Worm (Caenorhabditis elegans) whole organism, L1 larva: ENCODE data around the gene irld-50.
A peak's percentile ranks its signal among the peaks of the same experiment; 100 is the strongest.

Experiments
- C04F5.9 ChIP-seq: sonication (generic microtip); optimal IDR thresholded peaks from 2 replicates; lab custom pipeline; 2016; ENCODE audit warnings: missing genetic modification characterization, missing compliant biosample characterization
- Y116A8C.19 ChIP-seq: sonication (generic microtip); optimal IDR thresholded peaks from 2 replicates; lab custom pipeline; 2016; ENCODE audit warnings: missing compliant biosample characterization, missing genetic modification characterization, borderline replicate concordance
- alr-1 ChIP-seq: fragments of 200-800 bp; sonication (Bioruptor generic); optimal IDR thresholded peaks from 2 replicates; lab custom pipeline; 2018; ENCODE audit warnings: borderline replicate concordance, mild to moderate bottlenecking, missing genetic modification characterization, missing compliant biosample characterization
- ama-1 ChIP-seq: fragments of 150-350 bp; optimal IDR thresholded peaks from 2 replicates; lab custom pipeline; 2014
- ceh-63 ChIP-seq: fragments of 200-800 bp; sonication (Bioruptor generic); optimal IDR thresholded peaks from 2 replicates; lab custom pipeline; 2018; ENCODE audit warnings: mild to moderate bottlenecking, missing genetic modification characterization, missing compliant biosample characterization
- ceh-8 ChIP-seq: fragments of 200-800 bp; sonication (Bioruptor generic); optimal IDR thresholded peaks from 2 replicates; lab custom pipeline; 2018; ENCODE audit warnings: mild to moderate bottlenecking, missing genetic modification characterization, moderate library complexity, missing compliant biosample characterization
- ceh-82 ChIP-seq, 3 experiments: fragments of 150-350 bp in 1 of 3; sonication (generic microtip) in 2 of 3; optimal IDR thresholded peaks; 2 replicates each; lab custom pipeline; 2014 to 2017; ENCODE audit warnings: missing biosample characterization in 3 of 3, missing genetic modification characterization in 3 of 3
- ceh-90 ChIP-seq: sonication (generic microtip); optimal IDR thresholded peaks from 2 replicates; lab custom pipeline; 2016; ENCODE audit warnings: missing genetic modification characterization, missing compliant biosample characterization
- dpl-1 ChIP-seq, 3 experiments: fragments of 150-350 bp in 2 of 3; sonication (generic microtip) in 1 of 3; optimal IDR thresholded peaks; 2 replicates each; lab custom pipeline; 2014 to 2017; ENCODE audit warnings: missing biosample characterization in 3 of 3, missing genetic modification characterization in 3 of 3, missing genetic modification reagents in 3 of 3
- efl-1 ChIP-seq, 4 experiments: fragments of 150-350 bp; optimal IDR thresholded peaks in 3 of 4; peaks in 1 of 4; 1 replicate in 1 of 4; 2 replicates in 3 of 4; lab custom pipeline; 2014; ENCODE audit warnings: missing biosample characterization in 2 of 4, missing genetic modification characterization in 2 of 4, missing genetic modification reagents in 2 of 4
- egl-13 ChIP-seq: sonication (generic microtip); optimal IDR thresholded peaks from 2 replicates; lab custom pipeline; 2016; ENCODE audit warnings: missing genotype, missing genetic modification reagents, missing genetic modification characterization, missing compliant biosample characterization
- elt-3 ChIP-seq, 6 experiments: fragments of 150-350 bp in 1 of 6; sonication (generic microtip); optimal IDR thresholded peaks; 2 replicates each; lab custom pipeline; 2017 to 2018; ENCODE audit warnings: missing biosample characterization in 6 of 6, missing genetic modification characterization in 6 of 6, inconsistent platforms in 1 of 6
- ets-5 ChIP-seq: fragments of 200-800 bp; sonication (Bioruptor generic); IDR thresholded peaks from 2 replicates; pipeline ENCODE4 v1.3.6; 2022; ENCODE audit warnings: missing genetic modification characterization, missing compliant biosample characterization
- fos-1 ChIP-seq: fragments of 150-350 bp; optimal IDR thresholded peaks from 2 replicates; lab custom pipeline; 2014; ENCODE audit warnings: missing biosample characterization, missing genetic modification characterization
- hlh-17 ChIP-seq: fragments of 200-800 bp; sonication (Bioruptor generic); optimal IDR thresholded peaks from 2 replicates; lab custom pipeline; 2018; ENCODE audit warnings: missing genetic modification characterization, mild to moderate bottlenecking, missing compliant biosample characterization, moderate library complexity, borderline replicate concordance
- hpl-2 ChIP-seq: fragments of 150-350 bp; optimal IDR thresholded peaks from 2 replicates; lab custom pipeline; 2014; ENCODE audit warnings: missing biosample characterization, missing genetic modification reagents, missing genetic modification characterization
- irx-1 ChIP-seq: sonication (generic microtip); optimal IDR thresholded peaks from 2 replicates; lab custom pipeline; 2016; ENCODE audit warnings: missing genetic modification characterization, missing compliant biosample characterization
- isw-1 ChIP-seq: fragments of 200-800 bp; sonication (Bioruptor generic); IDR thresholded peaks from 2 replicates; pipeline ENCODE4 v1.3.6; 2022; ENCODE audit warnings: missing genetic modification characterization, missing compliant biosample characterization
- lin-14 ChIP-seq: fragments of 200-800 bp; sonication (Bioruptor generic); optimal IDR thresholded peaks from 2 replicates; lab custom pipeline; 2018; ENCODE audit warnings: mild to moderate bottlenecking, missing genetic modification characterization, moderate library complexity, missing compliant biosample characterization
- lin-15B ChIP-seq: fragments of 150-350 bp; sonication (generic microtip); optimal IDR thresholded peaks from 3 replicates; lab custom pipeline; 2014; ENCODE audit warnings: missing biosample characterization, missing genetic modification characterization
- lin-35 ChIP-seq, 2 experiments: fragments of 150-350 bp; optimal IDR thresholded peaks; 2 replicates each; lab custom pipeline; 2014; ENCODE audit warnings: missing biosample characterization in 2 of 2, missing genetic modification characterization in 2 of 2, missing genetic modification reagents in 2 of 2
- lir-3 ChIP-seq: sonication (generic microtip); optimal IDR thresholded peaks from 2 replicates; lab custom pipeline; 2016; ENCODE audit warnings: mild to moderate bottlenecking, missing genetic modification characterization, moderate library complexity, missing compliant biosample characterization; ENCODE audit not compliant: poor library complexity
- lsy-2 ChIP-seq, 2 experiments: fragments of 150-350 bp; optimal IDR thresholded peaks; 2 replicates each; lab custom pipeline; 2014; ENCODE audit warnings: missing biosample characterization in 2 of 2, missing genetic modification characterization in 2 of 2
- mab-9 ChIP-seq: fragments of 200-800 bp; sonication (Bioruptor generic); IDR thresholded peaks from 2 replicates; pipeline ENCODE4 v1.3.6; 2022; ENCODE audit warnings: missing genetic modification reagents, missing genetic modification characterization, missing compliant biosample characterization
- mdl-1 ChIP-seq, 2 experiments: fragments of 150-350 bp; optimal IDR thresholded peaks; 2 replicates each; lab custom pipeline; 2014 to 2017; ENCODE audit warnings: missing biosample characterization in 2 of 2, missing genetic modification characterization in 2 of 2, inconsistent platforms in 1 of 2
- mep-1 ChIP-seq: fragments of 150-350 bp; optimal IDR thresholded peaks from 2 replicates; lab custom pipeline; 2014; ENCODE audit warnings: missing biosample characterization, missing genetic modification characterization
- nhr-19 ChIP-seq: fragments of 200-800 bp; sonication (Bioruptor generic); conservative IDR thresholded peaks from 2 replicates; pipeline ENCODE4 v1.3.6; 2022; ENCODE audit warnings: missing genetic modification characterization, missing compliant biosample characterization
- nhr-20 ChIP-seq: sonication (generic microtip); optimal IDR thresholded peaks from 2 replicates; lab custom pipeline; 2016; ENCODE audit warnings: mild to moderate bottlenecking, missing genetic modification characterization, missing compliant biosample characterization
- nhr-47 ChIP-seq: sonication (generic microtip); optimal IDR thresholded peaks from 2 replicates; lab custom pipeline; 2016; ENCODE audit warnings: mild to moderate bottlenecking, missing genetic modification characterization, moderate library complexity, missing compliant biosample characterization
- nhr-76 ChIP-seq: sonication (generic microtip); optimal IDR thresholded peaks from 2 replicates; lab custom pipeline; 2017; ENCODE audit warnings: missing biosample characterization, missing genetic modification characterization
- nhr-90 ChIP-seq: sonication (generic microtip); optimal IDR thresholded peaks from 2 replicates; lab custom pipeline; 2016; ENCODE audit warnings: mild to moderate bottlenecking, missing genetic modification characterization, missing compliant biosample characterization; ENCODE audit not compliant: poor library complexity
- pax-3 ChIP-seq: fragments of 200-800 bp; sonication (Bioruptor generic); optimal IDR thresholded peaks from 2 replicates; lab custom pipeline; 2018; ENCODE audit warnings: mild to moderate bottlenecking, missing genetic modification characterization, moderate library complexity, missing compliant biosample characterization
- rnt-1 ChIP-seq: sonication (generic microtip); optimal IDR thresholded peaks from 2 replicates; lab custom pipeline; 2016; ENCODE audit warnings: mild to moderate bottlenecking, missing genetic modification characterization, moderate library complexity, missing compliant biosample characterization
- sptf-1 ChIP-seq: fragments of 150-350 bp; optimal IDR thresholded peaks from 2 replicates; lab custom pipeline; 2014; ENCODE audit warnings: missing biosample characterization, missing genetic modification characterization
- unc-62 ChIP-seq: fragments of 150-350 bp; optimal IDR thresholded peaks from 2 replicates; lab custom pipeline; 2014; ENCODE audit warnings: missing biosample characterization, missing genetic modification reagents, missing genetic modification characterization
- vab-15 ChIP-seq: sonication (generic microtip); optimal IDR thresholded peaks from 2 replicates; lab custom pipeline; 2017; ENCODE audit warnings: missing genotype, mild to moderate bottlenecking, missing genetic modification characterization, missing compliant biosample characterization
- ztf-11 ChIP-seq, 2 experiments: sonication (generic microtip); optimal IDR thresholded peaks; 2 replicates each; lab custom pipeline; 2016 to 2017; ENCODE audit warnings: missing genetic modification characterization in 2 of 2, missing biosample characterization in 1 of 2, missing compliant biosample characterization in 1 of 2

The irld-50 gene

DNA sequence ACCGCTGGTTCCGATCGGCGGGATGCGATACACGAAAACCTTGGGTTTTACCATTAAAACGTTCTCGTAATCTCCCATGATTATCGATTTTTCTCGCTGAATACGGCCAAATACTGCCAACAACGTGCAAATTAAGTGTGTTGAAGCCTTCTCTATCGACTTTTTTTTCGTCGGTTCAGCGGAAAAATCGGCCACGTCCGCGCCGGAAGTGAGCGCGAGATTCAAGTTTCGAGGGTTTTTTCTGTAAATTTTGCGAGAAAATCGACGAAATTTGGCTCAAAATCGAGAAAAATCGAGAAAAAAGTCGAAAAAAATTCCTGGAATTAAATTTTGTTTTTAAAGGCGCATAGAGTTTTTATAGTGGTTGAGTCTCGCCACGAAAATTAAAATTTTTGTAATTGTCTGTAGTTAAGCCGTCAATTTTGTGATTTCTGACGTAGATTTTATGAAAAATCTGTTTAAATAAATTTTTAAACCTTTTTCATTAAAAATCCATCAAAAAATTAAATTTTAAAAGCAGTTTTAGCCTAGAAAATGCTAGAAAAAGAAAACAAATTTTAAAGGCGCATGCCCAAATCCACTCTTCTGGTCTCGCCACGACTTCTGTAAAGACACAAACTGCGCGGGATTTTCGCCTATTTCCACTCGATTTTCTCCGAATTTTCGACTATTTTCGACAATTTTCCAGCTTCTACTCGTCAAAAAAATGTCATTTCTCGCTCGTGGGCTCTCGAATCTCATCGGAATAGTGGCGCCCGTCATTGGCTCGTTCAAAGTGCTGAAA is 24.6 kb downstream of the irld-50 start, which contains the start of the genes ncap-1 and Y110A2AR.1:
Gene ncap-1, minus strand, starts transcription at position 241 of the 784 bp plus-strand sequence.
Gene Y110A2AR.1, plus strand, starts transcription at position 637 of the 784 bp plus-strand sequence.
- TF ChIP-seq vab-15 (tag; lab: Kevin White, UChicago) (no peak), lir-3 (tag; lab: Kevin White, UChicago) (no peak), ama-1 (lab: Kevin White, UChicago) (no peak), alr-1 (tag; lab: Kevin White, UChicago) (no peak), egl-13 (tag; lab: Kevin White, UChicago) (no peak), lsy-2 (tag; optimal IDR thresholded peaks at IDR 0.05; lab: Kevin White, UChicago) (peak in 1 of 2 experiments; percentile 13), nhr-90 (tag; lab: Kevin White, UChicago) (no peak), mdl-1 (tag; optimal IDR thresholded peaks at IDR 0.05; lab: Kevin White, UChicago) (no peak), nhr-20 (tag; lab: Kevin White, UChicago) (no peak), hlh-17 (no peak), efl-1 (optimal IDR thresholded peaks at IDR 0.05; lab: Kevin White, UChicago) (peak; percentile 37 to 81), efl-1 (GFP tag; optimal IDR thresholded peaks at IDR 0.05 in 1 of 2; lab: Kevin White, UChicago) (peak; percentile 82 to 98), nhr-47 (no peak), ztf-11 (tag; optimal IDR thresholded peaks at IDR 0.05; lab: Kevin White, UChicago) (no peak), lin-35 (GFP tag; optimal IDR thresholded peaks at IDR 0.05; lab: Kevin White, UChicago) (peak; percentile 68 to 88), fos-1 (tag; lab: Kevin White, UChicago) (no peak), hpl-2 (no peak), mep-1 (peak; percentile 1), dpl-1 (GFP tag; optimal IDR thresholded peaks at IDR 0.05; lab: Kevin White, UChicago) (peak; percentile 49 to 83 (median 74)), elt-3 (tag; optimal IDR thresholded peaks at IDR 0.05; lab: Kevin White, UChicago) (no peak), mab-9 (no peak), isw-1 (GFP tag; lab: Robert Waterston, UW) (no peak), ceh-63 (GFP tag; lab: Kevin White, UChicago) (no peak), ceh-82 (tag; optimal IDR thresholded peaks at IDR 0.05; lab: Kevin White, UChicago) (peak in 1 of 3 experiments; percentile 18), lin-14 (GFP tag; lab: Kevin White, UChicago) (no peak), rnt-1 (tag; lab: Kevin White, UChicago) (no peak), nhr-76 (tag; lab: Kevin White, UChicago) (no peak), C04F5.9 (tag; lab: Kevin White, UChicago) (no peak)

ce11 chrII:2913505-2913904 is 30.4 kb downstream of the irld-50 start, which contains the start of gene ubc-15:
TSS of gene ubc-15 (minus strand) at chrII:2913605.
- TF ChIP-seq ceh-90 (tag; lab: Kevin White, UChicago) (no peak), ets-5 (GFP tag; lab: Robert Waterston, UW) (no peak), lin-15B (tag; lab: Kevin White, UChicago) (no peak), irx-1 (tag; lab: Kevin White, UChicago) (no peak), sptf-1 (tag; lab: Kevin White, UChicago) (no peak), nhr-47 (no peak), unc-62 (GFP tag; lab: Kevin White, UChicago) (no peak), ceh-63 (GFP tag; lab: Kevin White, UChicago) (no peak), fos-1 (tag; lab: Kevin White, UChicago) (no peak), ztf-11 (tag; optimal IDR thresholded peaks at IDR 0.05; lab: Kevin White, UChicago) (no peak), pax-3 (no peak), nhr-19 (GFP tag; lab: Robert Waterston, UW) (no peak), C04F5.9 (tag; lab: Kevin White, UChicago) (no peak)
- TF ChIP-seq, all 84 proteins: peak for 0

DNA sequence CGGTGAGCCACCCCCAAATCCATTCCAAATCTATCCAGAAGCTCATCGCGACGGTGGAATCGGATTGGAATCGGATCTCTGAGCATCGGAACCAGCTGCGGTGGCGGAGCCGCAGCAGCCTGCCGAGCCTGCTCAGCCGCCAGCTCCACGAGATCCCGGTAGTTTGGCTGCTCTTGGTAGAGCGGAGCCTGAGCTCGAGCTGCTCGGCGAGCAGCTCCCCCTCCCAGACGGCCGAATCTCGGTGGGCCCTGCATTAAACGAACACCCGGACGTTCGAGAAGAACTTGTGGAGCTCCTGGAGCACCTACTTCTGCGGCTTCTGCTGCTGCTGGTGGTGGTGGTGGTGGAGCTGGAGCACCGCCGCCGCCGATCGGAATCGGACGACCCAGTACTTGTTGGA is 40.1 kb downstream of the irld-50 start:
- TF ChIP-seq ceh-8 (GFP tag; lab: Kevin White, UChicago) = peak; percentile 81
- no peak for TF ChIP-seq Y116A8C.19 (tag; lab: Kevin White, UChicago)
